Fruit fly (Drosophila melanogaster): ENCODE results near the gene CG2209.
A peak's percentile ranks its signal among the peaks of the same experiment; 100 is the strongest.

CG2209 gene

DNA sequence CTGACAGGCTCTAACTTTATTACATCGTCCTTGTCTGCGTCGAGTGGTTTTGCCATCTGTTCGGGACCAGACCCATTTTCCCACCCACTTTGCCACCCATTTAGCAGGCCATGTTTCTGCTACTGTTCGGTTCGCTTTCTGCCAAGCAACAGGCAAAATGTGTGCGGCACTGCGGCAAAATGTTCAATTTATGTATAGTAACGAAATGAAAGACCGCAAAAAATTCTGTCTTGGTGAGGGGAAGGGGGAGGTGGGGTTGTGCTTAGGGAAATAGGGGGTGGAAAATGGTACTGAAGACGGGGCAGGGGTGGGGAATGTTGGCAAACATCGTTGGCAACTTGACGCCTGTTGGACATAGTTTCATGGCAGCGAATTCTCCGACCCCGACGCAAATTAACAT is 9.7 kb upstream of the CG2209 start:
- TF ChIP-seq CG11695 (GFP tag; IDR thresholded peaks at IDR 0.05): no peak
- TF ChIP-seq crc (GFP tag; optimal IDR thresholded peaks at IDR 0.05): no peak
- no peak for TF ChIP-seq sens (GFP tag)
- TF ChIP-seq yki (optimal IDR thresholded peaks at IDR 0.05): no peak
- no peak for TF ChIP-seq vvl (GFP tag; IDR thresholded peaks at IDR 0.05)
- no peak for TF ChIP-seq CG8944 (GFP tag; optimal IDR thresholded peaks at IDR 0.05)
- no peak for TF ChIP-seq br (optimal IDR thresholded peaks at IDR 0.05)
- no peak for TF ChIP-seq CG9817 (tag; optimal IDR thresholded peaks at IDR 0.05)
- TF ChIP-seq pho (GFP tag; optimal IDR thresholded peaks at IDR 0.05): no peak
- TF ChIP-seq Eip74EF (GFP tag; optimal IDR thresholded peaks at IDR 0.05): no peak
- peak; percentile 34 for TF ChIP-seq sqz (GFP tag; optimal IDR thresholded peaks at IDR 0.05)
- TF ChIP-seq CG2120 (GFP tag; optimal IDR thresholded peaks at IDR 0.05): no peak
- TF ChIP-seq seq (GFP tag; IDR thresholded peaks at IDR 0.05): no peak
- TF ChIP-seq Dfd (GFP tag; optimal IDR thresholded peaks at IDR 0.05): no peak
- peak; percentile 97 for TF ChIP-seq scrt (GFP tag; optimal IDR thresholded peaks at IDR 0.05)
- TF ChIP-seq mirr (GFP tag; optimal IDR thresholded peaks at IDR 0.05): peak; percentile 6
- no peak for TF ChIP-seq MTF-1 (GFP tag; optimal IDR thresholded peaks at IDR 0.05; ENCODE audit: borderline replicate concordance)
- peak; percentile 92 for TF ChIP-seq abd-A (tag; optimal IDR thresholded peaks at IDR 0.05)
- no peak for TF ChIP-seq dpn (GFP tag; optimal IDR thresholded peaks at IDR 0.05)
- no peak for TF ChIP-seq CG8388 (GFP tag; optimal IDR thresholded peaks at IDR 0.05)
- no peak for TF ChIP-seq CG3163 (GFP tag; optimal IDR thresholded peaks at IDR 0.05)
- no peak for TF ChIP-seq Lpt (GFP tag; optimal IDR thresholded peaks at IDR 0.05)
- TF ChIP-seq CG13775 (GFP tag; optimal IDR thresholded peaks at IDR 0.05): no peak
- TF ChIP-seq CG12942 (GFP tag; optimal IDR thresholded peaks at IDR 0.05): no peak
- TF ChIP-seq Blimp-1 (GFP tag; optimal IDR thresholded peaks at IDR 0.05): no peak
- TF ChIP-seq crol (GFP tag; IDR thresholded peaks at IDR 0.05): peak; percentile 54; the same call in 1 of the 2 replicates
- no peak for TF ChIP-seq Fer2 (tag; optimal IDR thresholded peaks at IDR 0.05)
- no peak for TF ChIP-seq insv (GFP tag; optimal IDR thresholded peaks at IDR 0.05)
- no peak for TF ChIP-seq CG15269 (tag; optimal IDR thresholded peaks at IDR 0.05)
- TF ChIP-seq CG6813 (GFP tag; optimal IDR thresholded peaks at IDR 0.05): no peak
- TF ChIP-seq CG4617 (GFP tag; optimal IDR thresholded peaks at IDR 0.05; ENCODE audit: borderline replicate concordance): no peak
- TF ChIP-seq grau (tag; optimal IDR thresholded peaks at IDR 0.05): no peak
- no peak for TF ChIP-seq CG17385 (GFP tag; optimal IDR thresholded peaks at IDR 0.05)

DNA sequence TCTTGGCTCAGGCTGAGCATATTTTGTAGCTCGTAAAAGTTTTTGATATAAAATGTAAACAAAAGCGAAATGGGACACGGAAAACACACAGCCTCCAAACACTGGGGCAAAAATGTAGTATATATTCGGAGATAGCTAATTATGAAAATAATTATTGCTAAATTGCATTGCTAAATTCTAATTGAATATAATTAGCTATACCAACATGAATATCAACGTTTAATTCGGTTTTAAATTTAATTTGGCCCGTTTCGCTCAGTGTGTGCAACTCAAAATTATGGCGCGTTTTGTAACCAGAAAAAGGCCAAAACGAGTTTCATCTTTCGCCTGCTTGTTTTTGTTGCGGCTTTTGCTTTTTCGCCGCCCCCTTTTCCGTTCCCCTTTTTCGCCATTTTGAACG is 1.8 kb downstream of the CG2209 start:
- no peak for TF ChIP-seq CG11723 (GFP tag; optimal IDR thresholded peaks at IDR 0.05)
- TF ChIP-seq dpn (GFP tag; optimal IDR thresholded peaks at IDR 0.05): no peak
- no peak for TF ChIP-seq TFAM (GFP tag; optimal IDR thresholded peaks at IDR 0.05)
- no peak for TF ChIP-seq pho (GFP tag; optimal IDR thresholded peaks at IDR 0.05)
- TF ChIP-seq wek (GFP tag; optimal IDR thresholded peaks at IDR 0.05): no peak
- TF ChIP-seq inv (GFP tag; IDR thresholded peaks at IDR 0.05; ENCODE audit: partially characterized antibody): no peak
- no peak for TF ChIP-seq YL-1 (GFP tag; optimal IDR thresholded peaks at IDR 0.05)
- peak; percentile 29; the same call in 1 of the 2 replicates for TF ChIP-seq lmd (GFP tag; IDR thresholded peaks at IDR 0.05)
- TF ChIP-seq CG8281 (tag; optimal IDR thresholded peaks at IDR 0.05): no peak
- peak; percentile 2 for TF ChIP-seq tio (GFP tag; optimal IDR thresholded peaks at IDR 0.05)
- no peak for TF ChIP-seq CG1233 (GFP tag; optimal IDR thresholded peaks at IDR 0.05)
- TF ChIP-seq CG1602 (GFP tag; optimal IDR thresholded peaks at IDR 0.05): no peak
- no peak for TF ChIP-seq CTCF (GFP tag; optimal IDR thresholded peaks at IDR 0.05)
- no peak for TF ChIP-seq Deaf1 (tag; optimal IDR thresholded peaks at IDR 0.05)
- no peak for TF ChIP-seq HLH4C (GFP tag; IDR thresholded peaks at IDR 0.05; ENCODE audit: partially characterized antibody)
- TF ChIP-seq CG13123 (GFP tag; optimal IDR thresholded peaks at IDR 0.05): no peak
- TF ChIP-seq Ravus (GFP tag; IDR thresholded peaks at IDR 0.05): no peak
- TF ChIP-seq Adf1 (GFP tag; IDR thresholded peaks at IDR 0.05): 0 out of 2 replicates have a peak, but pooled peaks have one; percentile 21
- TF ChIP-seq eve (GFP tag; optimal IDR thresholded peaks at IDR 0.05): no peak
- TF ChIP-seq Sox100B (GFP tag; optimal IDR thresholded peaks at IDR 0.05): no peak
- TF ChIP-seq ci (GFP tag; IDR thresholded peaks at IDR 0.05): 0 out of 3 replicates have a peak, but pooled peaks have one; percentile 30
- no peak for TF ChIP-seq tgo (GFP tag; IDR thresholded peaks at IDR 0.05)
- no peak for TF ChIP-seq CG2129 (GFP tag; IDR thresholded peaks at IDR 0.05; ENCODE audit: partially characterized antibody)

Measured in whole organism, embryonic.